Fruit fly (Drosophila melanogaster): Measurements from ENCODE around the gene CG43797.

Gene CG43797

dm6 chr2L:3999718-4000117, at the start of gene CG43797:
TSS of gene CG43797 (plus strand) at chr2L:4000018.
- TF ChIP-seq usp (GFP tag; optimal IDR thresholded peaks at IDR 0.05) (no peak), pan (optimal IDR thresholded peaks at IDR 0.05) (no peak), Dll (optimal IDR thresholded peaks at IDR 0.05) (no peak), CG8478 (optimal IDR thresholded peaks at IDR 0.05) (no peak), EcR (GFP tag; optimal IDR thresholded peaks at IDR 0.05) (no peak), psq (optimal IDR thresholded peaks at IDR 0.05) (no peak)

dm6 chr2L:3968325-3968724, 31.5 kb upstream of the CG43797 start:
- TF ChIP-seq psq (optimal IDR thresholded peaks at IDR 0.05): no peak
- TF ChIP-seq Dll (optimal IDR thresholded peaks at IDR 0.05): no peak
- no peak for TF ChIP-seq usp (GFP tag; optimal IDR thresholded peaks at IDR 0.05)
- TF ChIP-seq pan (optimal IDR thresholded peaks at IDR 0.05): no peak
- no peak for TF ChIP-seq CG8478 (optimal IDR thresholded peaks at IDR 0.05)
- no peak for TF ChIP-seq EcR (GFP tag; optimal IDR thresholded peaks at IDR 0.05)

- TF ChIP-seq Dll (optimal IDR thresholded peaks at IDR 0.05) (no peak), pan (optimal IDR thresholded peaks at IDR 0.05) (no peak)
Measured at dm6 chr2L:3991638-3992037, 8.2 kb upstream of the CG43797 start, which contains the start of gene fred. TSS of gene fred (minus strand) at chr2L:3991713.

- TF ChIP-seq usp (GFP tag; optimal IDR thresholded peaks at IDR 0.05) (no peak), pan (optimal IDR thresholded peaks at IDR 0.05) (no peak), psq (optimal IDR thresholded peaks at IDR 0.05) (no peak), EcR (GFP tag; optimal IDR thresholded peaks at IDR 0.05) (no peak), CG8478 (optimal IDR thresholded peaks at IDR 0.05) (no peak), Dll (optimal IDR thresholded peaks at IDR 0.05) (no peak)
Measured at dm6 chr2L:4003780-4004179, 4.0 kb downstream of the CG43797 start, which contains the start of gene CG34176. TSS of gene CG34176 (plus strand) at chr2L:4004080.

- TF ChIP-seq Dll (optimal IDR thresholded peaks at IDR 0.05): no peak
- no peak for TF ChIP-seq pan (optimal IDR thresholded peaks at IDR 0.05)
- TF ChIP-seq usp (GFP tag; optimal IDR thresholded peaks at IDR 0.05): no peak
- TF ChIP-seq EcR (GFP tag; optimal IDR thresholded peaks at IDR 0.05): no peak
- TF ChIP-seq psq (optimal IDR thresholded peaks at IDR 0.05): no peak
- no peak for TF ChIP-seq CG8478 (optimal IDR thresholded peaks at IDR 0.05)
Measured at dm6 chr2L:4004684-4005083, 4.9 kb downstream of the CG43797 start, which contains the start of gene CG15422. TSS of gene CG15422 (plus strand) at chr2L:4004984.

- no peak for TF ChIP-seq Dll (optimal IDR thresholded peaks at IDR 0.05)
- no peak for TF ChIP-seq EcR (GFP tag; optimal IDR thresholded peaks at IDR 0.05)
- no peak for TF ChIP-seq psq (optimal IDR thresholded peaks at IDR 0.05)
- TF ChIP-seq pan (optimal IDR thresholded peaks at IDR 0.05): no peak
- TF ChIP-seq usp (GFP tag; optimal IDR thresholded peaks at IDR 0.05): no peak
- no peak for TF ChIP-seq CG8478 (optimal IDR thresholded peaks at IDR 0.05)
Measured at dm6 chr2L:4005741-4006140, 5.9 kb downstream of the CG43797 start, which contains the start of gene CG15423. TSS of gene CG15423 (plus strand) at chr2L:4006041.

- TF ChIP-seq CG8478 (optimal IDR thresholded peaks at IDR 0.05) (no peak), psq (optimal IDR thresholded peaks at IDR 0.05) (no peak)
Measured at dm6 chr2L:4007390-4007789, 7.6 kb downstream of the CG43797 start, which contains the start of gene CG43773. TSS of gene CG43773 (plus strand) at chr2L:4007690.

dm6 chr2L:4008353-4008752, 8.5 kb downstream of the CG43797 start, which contains the start of gene CG43774:
TSS of gene CG43774 (plus strand) at chr2L:4008653.
- no peak for TF ChIP-seq EcR (GFP tag; optimal IDR thresholded peaks at IDR 0.05)
- TF ChIP-seq pan (optimal IDR thresholded peaks at IDR 0.05): no peak
- TF ChIP-seq Dll (optimal IDR thresholded peaks at IDR 0.05): no peak
- no peak for TF ChIP-seq psq (optimal IDR thresholded peaks at IDR 0.05)
- TF ChIP-seq CG8478 (optimal IDR thresholded peaks at IDR 0.05): no peak
- TF ChIP-seq usp (GFP tag; optimal IDR thresholded peaks at IDR 0.05): no peak

dm6 chr2L:4012089-4012488, 12.3 kb downstream of the CG43797 start:
- no peak for TF ChIP-seq pan (optimal IDR thresholded peaks at IDR 0.05)
- TF ChIP-seq CG8478 (optimal IDR thresholded peaks at IDR 0.05): no peak
- no peak for TF ChIP-seq usp (GFP tag; optimal IDR thresholded peaks at IDR 0.05)
- no peak for TF ChIP-seq EcR (GFP tag; optimal IDR thresholded peaks at IDR 0.05)
- TF ChIP-seq psq (optimal IDR thresholded peaks at IDR 0.05): no peak
- no peak for TF ChIP-seq Dll (optimal IDR thresholded peaks at IDR 0.05)

- no peak for TF ChIP-seq pan (optimal IDR thresholded peaks at IDR 0.05)
- TF ChIP-seq CG8478 (optimal IDR thresholded peaks at IDR 0.05): no peak
- no peak for TF ChIP-seq Dll (optimal IDR thresholded peaks at IDR 0.05)
- no peak for TF ChIP-seq EcR (GFP tag; optimal IDR thresholded peaks at IDR 0.05)
- no peak for TF ChIP-seq usp (GFP tag; optimal IDR thresholded peaks at IDR 0.05)
- no peak for TF ChIP-seq psq (optimal IDR thresholded peaks at IDR 0.05)
Measured at dm6 chr2L:4019198-4019597, 19.4 kb downstream of the CG43797 start.

dm6 chr2L:4019765-4020164, 19.9 kb downstream of the CG43797 start:
- no peak for TF ChIP-seq Dll (optimal IDR thresholded peaks at IDR 0.05)
- TF ChIP-seq CG8478 (optimal IDR thresholded peaks at IDR 0.05): no peak
- no peak for TF ChIP-seq pan (optimal IDR thresholded peaks at IDR 0.05)

dm6 chr2L:4020188-4020587, 20.4 kb downstream of the CG43797 start:
- TF ChIP-seq pan (optimal IDR thresholded peaks at IDR 0.05) (no peak), Dll (optimal IDR thresholded peaks at IDR 0.05) (no peak), EcR (GFP tag; optimal IDR thresholded peaks at IDR 0.05) (no peak), usp (GFP tag; optimal IDR thresholded peaks at IDR 0.05) (no peak), CG8478 (optimal IDR thresholded peaks at IDR 0.05) (no peak), psq (optimal IDR thresholded peaks at IDR 0.05) (no peak)

dm6 chr2L:4021608-4022342, 22.0 kb downstream of the CG43797 start:
- TF ChIP-seq pan (optimal IDR thresholded peaks at IDR 0.05): no peak
- TF ChIP-seq psq (optimal IDR thresholded peaks at IDR 0.05): no peak
- no peak for TF ChIP-seq CG8478 (optimal IDR thresholded peaks at IDR 0.05)
- no peak for TF ChIP-seq usp (GFP tag; optimal IDR thresholded peaks at IDR 0.05)
- no peak for TF ChIP-seq Dll (optimal IDR thresholded peaks at IDR 0.05)
- no peak for TF ChIP-seq EcR (GFP tag; optimal IDR thresholded peaks at IDR 0.05)
